Fruit fly (Drosophila melanogaster) whole organism, wandering third instar larva: ENCODE data around the gene opm.

Source experiments
- Abd-B ChIP-seq: fragments of >200 bp; optimal IDR thresholded peaks from 2 replicates; lab custom pipeline; 2017; ENCODE audit warnings: missing biosample characterization, missing genetic modification characterization
- CG32264 ChIP-seq: fragments of 200-800 bp; sonication (Bioruptor generic); optimal IDR thresholded peaks from 2 replicates; lab custom pipeline; 2016; ENCODE audit warnings: missing biosample characterization, missing genetic modification characterization
- CG9705 ChIP-seq: fragments of 200-800 bp; sonication (Bioruptor generic); optimal IDR thresholded peaks from 2 replicates; lab custom pipeline; 2018; ENCODE audit warnings: missing biosample characterization, mild to moderate bottlenecking, missing genetic modification characterization
- CrebA ChIP-seq: fragments of 200-800 bp; sonication (Bioruptor generic); optimal IDR thresholded peaks from 2 replicates; lab custom pipeline; 2016; ENCODE audit warnings: missing biosample characterization, mild to moderate bottlenecking, missing genetic modification characterization, borderline replicate concordance
- Dif ChIP-seq: fragments of 200-275, 200-300 bp; sonication (Bioruptor generic); optimal IDR thresholded peaks from 2 replicates; lab custom pipeline; 2018; ENCODE audit warnings: missing biosample characterization, missing genetic modification characterization; ENCODE audit not compliant: partially characterized antibody
- GATAd ChIP-seq: sonication (Bioruptor generic); optimal IDR thresholded peaks from 2 replicates; lab custom pipeline; 2016; ENCODE audit warnings: missing biosample characterization, missing genetic modification characterization
- HLH106 ChIP-seq: fragments of 200-800 bp; optimal IDR thresholded peaks from 3 replicates; lab custom pipeline; 2019; ENCODE audit warnings: missing biosample characterization, mild to moderate bottlenecking, missing genetic modification characterization, moderate library complexity
- Hnf4 ChIP-seq: fragments of 200-800 bp; sonication (Bioruptor generic); optimal IDR thresholded peaks from 2 replicates; lab custom pipeline; 2016; ENCODE audit warnings: missing biosample characterization, mild to moderate bottlenecking, missing genetic modification characterization
- Hr78 ChIP-seq: fragments of >200 bp; optimal IDR thresholded peaks from 2 replicates; lab custom pipeline; 2017; ENCODE audit warnings: missing biosample characterization, missing genetic modification characterization
- Hr83 ChIP-seq: fragments of 200-300 bp; sonication (Bioruptor generic); optimal IDR thresholded peaks from 2 replicates; lab custom pipeline; 2016; ENCODE audit warnings: missing biosample characterization, mild to moderate bottlenecking, missing genetic modification characterization, moderate library complexity; ENCODE audit not compliant: poor library complexity, severe bottlenecking
- Jra ChIP-seq: sonication (Bioruptor generic); optimal IDR thresholded peaks from 2 replicates; lab custom pipeline; 2016; ENCODE audit warnings: missing biosample characterization, missing genetic modification characterization
- Mio ChIP-seq: sonication (Bioruptor generic); optimal IDR thresholded peaks from 2 replicates; lab custom pipeline; 2016; ENCODE audit warnings: missing biosample characterization, missing genetic modification characterization
- Myc ChIP-seq: fragments of >200 bp; optimal IDR thresholded peaks from 2 replicates; lab custom pipeline; 2017
- OdsH ChIP-seq: fragments of 200-800 bp; sonication (Bioruptor generic); optimal IDR thresholded peaks from 2 replicates; lab custom pipeline; 2016; ENCODE audit warnings: missing biosample characterization, mild to moderate bottlenecking, missing genetic modification characterization
- Rel ChIP-seq, 2 experiments: fragments of 200-800 bp; sonication (Bioruptor generic) in 1 of 2; optimal IDR thresholded peaks; 2 replicates in 1 of 2; 3 replicates in 1 of 2; lab custom pipeline; 2016 to 2019; ENCODE audit warnings: mild to moderate bottlenecking in 2 of 2, missing biosample characterization in 2 of 2, missing genetic modification characterization in 2 of 2, moderate library complexity in 1 of 2
- Sp1 ChIP-seq: fragments of 200-800 bp; sonication (Bioruptor generic); optimal IDR thresholded peaks from 3 replicates; lab custom pipeline; 2019; ENCODE audit warnings: missing biosample characterization, mild to moderate bottlenecking, missing genetic modification characterization, moderate library complexity
- Vsx2 ChIP-seq: fragments of 200-300, 225-300 bp; sonication (Bioruptor generic); optimal IDR thresholded peaks from 2 replicates; lab custom pipeline; 2018; ENCODE audit warnings: missing biosample characterization, missing genetic modification characterization; ENCODE audit not compliant: partially characterized antibody
- br ChIP-seq: fragments of 200-800 bp; sonication (Bioruptor generic); optimal IDR thresholded peaks from 2 replicates; lab custom pipeline; 2016; ENCODE audit warnings: missing biosample characterization, missing genetic modification characterization
- brk ChIP-seq: fragments of 200-800 bp; sonication (Bioruptor generic); optimal IDR thresholded peaks from 2 replicates; lab custom pipeline; 2016; ENCODE audit warnings: missing biosample characterization, mild to moderate bottlenecking, missing genetic modification characterization
- dl ChIP-seq, 2 experiments: fragments of 175-275, 200-275 bp in 1 of 2; fragments of 200-275 bp in 1 of 2; sonication (Bioruptor generic); optimal IDR thresholded peaks; lab custom pipeline; 2018; ENCODE audit warnings: mild to moderate bottlenecking in 2 of 2, missing biosample characterization in 2 of 2, missing genetic modification characterization in 2 of 2, moderate library complexity in 2 of 2; ENCODE audit not compliant: partially characterized antibody in 2 of 2, insufficient read depth in 1 of 2
- dmrt93B ChIP-seq: fragments of 200-800 bp; sonication (Bioruptor generic); optimal IDR thresholded peaks from 2 replicates; lab custom pipeline; 2018; ENCODE audit warnings: missing biosample characterization, mild to moderate bottlenecking, missing genetic modification characterization
- ey ChIP-seq: fragments of 200-800 bp; sonication (Bioruptor generic); optimal IDR thresholded peaks from 2 replicates; lab custom pipeline; 2016; ENCODE audit warnings: missing biosample characterization, missing genetic modification characterization
- foxo ChIP-seq, 2 experiments: fragments of 200-800 bp; sonication (Bioruptor generic); optimal IDR thresholded peaks; 2 replicates in 1 of 2; 3 replicates in 1 of 2; lab custom pipeline; 2016 to 2017; ENCODE audit warnings: missing biosample characterization in 2 of 2, missing genetic modification characterization in 2 of 2
- fru ChIP-seq: fragments of 200-800 bp; sonication (Bioruptor generic); optimal IDR thresholded peaks from 3 replicates; lab custom pipeline; 2016; ENCODE audit warnings: missing biosample characterization, mild to moderate bottlenecking, missing genetic modification characterization
- h ChIP-seq: fragments of 200-800 bp; sonication (Bioruptor generic); optimal IDR thresholded peaks from 3 replicates; lab custom pipeline; 2016; ENCODE audit warnings: missing biosample characterization, mild to moderate bottlenecking, missing genetic modification characterization
- jim ChIP-seq: fragments of 175-275, 200-325 bp; sonication (Bioruptor generic); optimal IDR thresholded peaks from 2 replicates; lab custom pipeline; 2016; ENCODE audit warnings: missing biosample characterization, mild to moderate bottlenecking, missing genetic modification characterization
- lola ChIP-seq: fragments of >200 bp; optimal IDR thresholded peaks from 2 replicates; lab custom pipeline; 2017; ENCODE audit warnings: missing biosample characterization, missing genetic modification characterization
- psq ChIP-seq: fragments of 200-800 bp; sonication (Bioruptor generic); optimal IDR thresholded peaks from 3 replicates; lab custom pipeline; 2017; ENCODE audit warnings: missing biosample characterization, mild to moderate bottlenecking, missing genetic modification characterization, moderate library complexity
- rgr ChIP-seq: fragments of 200-800 bp; sonication (Bioruptor generic); optimal IDR thresholded peaks from 3 replicates; lab custom pipeline; 2016; ENCODE audit warnings: missing biosample characterization, mild to moderate bottlenecking, missing genetic modification characterization
- sage ChIP-seq: fragments of 200-800 bp; sonication (Bioruptor generic); optimal IDR thresholded peaks from 2 replicates; lab custom pipeline; 2016; ENCODE audit warnings: missing biosample characterization, mild to moderate bottlenecking, missing genetic modification characterization
- sv ChIP-seq: fragments of 200-800 bp; sonication (Bioruptor generic); optimal IDR thresholded peaks from 3 replicates; lab custom pipeline; 2016; ENCODE audit warnings: missing biosample characterization, missing genetic modification characterization
- tai ChIP-seq: sonication (Bioruptor generic); optimal IDR thresholded peaks from 2 replicates; lab custom pipeline; 2016; ENCODE audit warnings: missing biosample characterization, missing genetic modification characterization
- usp ChIP-seq: fragments of >200 bp; optimal IDR thresholded peaks from 2 replicates; lab custom pipeline; 2017; ENCODE audit warnings: missing biosample characterization, missing genetic modification characterization
- woc ChIP-seq: sonication (Bioruptor generic); optimal IDR thresholded peaks from 2 replicates; lab custom pipeline; 2016; ENCODE audit warnings: missing biosample characterization, mild to moderate bottlenecking, missing genetic modification characterization

opm gene

DNA sequence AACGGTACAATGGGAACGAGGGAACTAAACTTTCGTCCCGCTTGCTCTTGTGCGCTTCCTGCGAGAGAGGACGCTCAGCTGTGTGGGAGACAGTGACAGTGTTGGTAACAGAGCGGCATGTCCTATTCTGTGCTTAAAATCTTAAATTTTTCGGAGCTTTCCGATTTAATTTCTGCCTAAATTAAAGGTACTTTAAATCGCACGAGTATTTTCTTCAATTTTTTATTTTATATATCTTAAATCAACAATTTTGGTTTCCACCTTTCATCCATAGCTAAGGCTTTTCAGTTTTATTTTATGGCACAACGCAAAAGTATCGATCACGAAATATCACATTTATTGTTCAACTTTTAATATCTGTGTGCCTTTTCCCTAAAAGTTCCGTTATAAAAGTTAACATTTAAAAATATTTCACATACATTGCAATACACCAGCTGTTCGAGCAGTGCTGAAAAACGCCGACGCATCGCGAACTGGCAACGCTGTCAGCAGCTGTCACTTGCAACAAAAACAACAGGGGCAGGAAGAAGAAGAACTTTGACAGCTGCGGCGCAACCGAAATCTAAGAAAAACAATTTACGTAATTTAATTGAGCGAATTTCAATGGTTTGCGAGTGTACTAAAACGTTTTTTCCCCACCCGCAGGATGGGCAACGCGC is 2.7 kb downstream of the opm start, which contains the start of the genes hiw and ND-B18:
Gene hiw (minus strand): TSS at position 26 of the 659 bp plus-strand sequence.
Gene ND-B18 (plus strand): TSS at position 330 of the 659 bp plus-strand sequence.
- TF ChIP-seq Hr78 (no peak), brk (GFP tag; lab: Kevin White, UChicago) (no peak), jim (no peak), sv (GFP tag; lab: Kevin White, UChicago) (no peak), Jra (GFP tag; lab: Kevin White, UChicago) (no peak), br (peak; percentile 9), CG9705 (GFP tag; lab: Kevin White, UChicago) (no peak), dmrt93B (GFP tag; lab: Kevin White, UChicago) (no peak), tai (GFP tag; lab: Kevin White, UChicago) (no peak), woc (GFP tag; lab: Kevin White, UChicago) (no peak), rgr (GFP tag; lab: Kevin White, UChicago) (peak; percentile 43), ey (GFP tag; lab: Kevin White, UChicago) (peak; percentile 14), h (peak; percentile 47), Dif (GFP tag; lab: Kevin White, UChicago) (no peak), fru (GFP tag; lab: Kevin White, UChicago) (peak; percentile 25), sage (GFP tag; lab: Kevin White, UChicago) (no peak), Rel (GFP tag; optimal IDR thresholded peaks at IDR 0.05; lab: Kevin White, UChicago) (no peak), Rel (tag; optimal IDR thresholded peaks at IDR 0.05; lab: Kevin White, UChicago) (peak; percentile 24), HLH106 (tag; lab: Kevin White, UChicago) (peak; percentile 16), Sp1 (GFP tag; lab: Kevin White, UChicago) (peak; percentile 16), lola (GFP tag; lab: Kevin White, UChicago) (no peak), Myc (peak; percentile 23), foxo (GFP tag; optimal IDR thresholded peaks at IDR 0.05; lab: Kevin White, UChicago) (peak in 1 of 2 experiments; percentile 51)

DNA sequence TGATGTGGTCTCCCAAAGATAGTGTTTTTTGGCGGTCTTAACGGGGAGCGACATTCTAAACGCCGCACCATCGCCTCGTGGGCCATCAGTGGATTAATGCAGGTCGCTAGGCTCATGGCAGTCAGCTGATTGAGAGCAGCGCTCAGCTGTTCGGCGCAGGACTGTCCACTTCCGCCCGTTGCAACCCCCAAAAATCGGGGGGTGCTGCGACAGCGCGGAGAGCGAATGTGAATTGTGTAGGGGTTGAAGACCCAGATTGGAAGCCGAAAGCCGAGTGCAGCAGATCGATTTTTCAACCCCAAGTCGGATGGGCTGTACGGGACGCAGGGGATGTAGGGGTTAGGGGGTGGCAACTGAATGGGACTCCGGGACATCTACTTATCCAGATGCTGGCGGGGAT is 3.6 kb downstream of the opm start:
- TF ChIP-seq fru (GFP tag; lab: Kevin White, UChicago), result no peak
- TF ChIP-seq GATAd, result no peak
- no peak for TF ChIP-seq HLH106 (tag; lab: Kevin White, UChicago)
- TF ChIP-seq dl (GFP tag; optimal IDR thresholded peaks at IDR 0.05; lab: Kevin White, UChicago; ENCODE audit: insufficient read depth in 1 of 2, partially characterized antibody in 2 of 2), result no peak
- TF ChIP-seq woc (GFP tag; lab: Kevin White, UChicago), result no peak
- TF ChIP-seq dmrt93B (GFP tag; lab: Kevin White, UChicago), result no peak
- TF ChIP-seq CG32264 (GFP tag; lab: Kevin White, UChicago), result no peak
- no peak for TF ChIP-seq Abd-B (GFP tag; lab: Kevin White, UChicago)
- TF ChIP-seq Vsx2, result no peak
- TF ChIP-seq Dif (GFP tag; lab: Kevin White, UChicago), result no peak
- TF ChIP-seq sv (GFP tag; lab: Kevin White, UChicago), result no peak
- no peak for TF ChIP-seq Jra (GFP tag; lab: Kevin White, UChicago)
- no peak for TF ChIP-seq OdsH
- no peak for TF ChIP-seq rgr (GFP tag; lab: Kevin White, UChicago)
- TF ChIP-seq ey (GFP tag; lab: Kevin White, UChicago), result no peak
- TF ChIP-seq usp (GFP tag; lab: Kevin White, UChicago), result no peak
- no peak for TF ChIP-seq Hr83 (GFP tag; lab: Kevin White, UChicago)
- TF ChIP-seq br, result no peak
- no peak for TF ChIP-seq Mio (GFP tag; lab: Kevin White, UChicago)

DNA sequence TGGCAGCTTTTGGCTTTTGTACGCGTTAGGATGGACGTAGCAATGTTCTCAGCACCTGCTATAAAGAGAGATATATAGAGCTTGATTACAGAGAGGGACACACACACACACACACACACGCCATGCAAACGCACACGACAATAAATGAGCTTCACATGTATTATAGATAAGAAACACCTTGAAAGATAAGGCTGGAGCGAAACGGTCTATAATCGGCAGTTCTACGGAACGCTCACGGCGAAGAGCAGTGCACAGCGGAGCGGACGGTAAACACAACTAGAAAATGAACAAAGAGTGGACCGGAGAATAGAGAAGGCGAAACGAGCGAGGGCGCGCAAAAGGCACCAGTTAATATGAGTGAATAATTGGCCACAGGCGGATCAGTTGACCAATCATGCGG is 17.5 kb downstream of the opm start:
- peak; percentile 56 for TF ChIP-seq psq (GFP tag; lab: Kevin White, UChicago)
- no peak for TF ChIP-seq CG9705 (GFP tag; lab: Kevin White, UChicago)
- TF ChIP-seq Dif (GFP tag; lab: Kevin White, UChicago), result peak; percentile 17

DNA sequence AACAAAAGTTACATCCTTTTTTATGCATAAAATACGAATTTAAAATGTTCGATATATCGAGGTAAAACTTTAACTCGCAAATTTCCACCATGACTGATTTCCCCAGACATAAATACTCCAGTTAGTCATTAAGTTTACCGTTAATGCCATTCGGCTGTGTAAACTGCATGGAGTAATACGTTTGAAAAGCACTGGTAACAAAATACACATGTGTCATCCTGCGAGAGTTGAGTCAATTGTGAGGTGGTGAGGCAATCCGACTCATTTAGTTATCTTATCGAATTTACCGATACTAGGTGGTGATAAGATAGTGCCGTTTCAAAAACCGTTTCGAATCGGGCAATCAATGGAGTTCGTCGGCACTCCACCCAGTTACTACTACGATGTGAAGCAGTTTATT is 20.6 kb downstream of the opm start:
- TF ChIP-seq rgr (GFP tag; lab: Kevin White, UChicago) (peak; percentile 9), foxo (GFP tag; optimal IDR thresholded peaks at IDR 0.05; lab: Kevin White, UChicago) (no peak), CG32264 (GFP tag; lab: Kevin White, UChicago) (no peak), Hnf4 (GFP tag; lab: Kevin White, UChicago) (peak; percentile 22), Hr78 (no peak), h (peak; percentile 13), GATAd (no peak), Hr83 (GFP tag; lab: Kevin White, UChicago) (peak; percentile 16), brk (GFP tag; lab: Kevin White, UChicago) (peak; percentile 17), CrebA (GFP tag; lab: Kevin White, UChicago) (no peak), Myc (no peak), Abd-B (GFP tag; lab: Kevin White, UChicago) (no peak), Vsx2 (no peak), OdsH (no peak)
- TF ChIP-seq, all 38 proteins: peak for 5
